Worm (Caenorhabditis elegans): ENCODE measurements around the gene grp-1.
A peak's percentile ranks its signal among the peaks of the same experiment; 100 is the strongest.

DNA sequence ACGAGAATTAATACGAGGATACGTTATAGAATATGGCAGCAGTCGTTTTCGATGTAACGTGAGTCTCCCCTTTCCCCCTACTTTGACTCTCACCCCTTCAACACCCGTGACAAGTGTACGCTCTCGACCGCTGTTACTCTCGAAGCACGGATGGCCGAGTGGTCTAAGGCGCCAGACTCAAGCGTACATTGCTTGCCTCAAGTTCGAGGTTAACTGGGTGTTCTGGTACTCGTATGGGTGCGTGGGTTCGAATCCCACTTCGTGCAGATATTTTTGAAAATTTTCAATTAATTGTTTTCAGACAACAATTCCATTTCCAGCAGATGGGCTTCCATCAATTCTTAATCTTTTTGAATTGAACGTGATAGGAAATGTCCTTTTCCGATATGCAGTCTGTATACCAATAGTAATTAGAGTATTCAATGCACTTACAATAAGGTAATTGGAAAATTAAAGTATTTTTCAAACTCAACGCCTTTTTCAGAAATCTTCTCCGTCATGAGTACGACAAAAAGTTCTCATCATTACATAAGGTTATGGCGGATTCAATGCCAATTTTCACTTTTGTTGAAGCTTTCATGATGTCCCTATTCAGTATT is 24.1 kb downstream of the grp-1 start:
- TF ChIP-seq ztf-29 (GFP tag; IDR thresholded peaks at IDR 0.05) = peak; percentile 77
- TF ChIP-seq cog-1 (tag; optimal IDR thresholded peaks at IDR 0.05) = peak; percentile 86
- peak; percentile 83 for TF ChIP-seq T22C8.4 (GFP tag; IDR thresholded peaks at IDR 0.05)
- peak; percentile 83 for TF ChIP-seq ref-1 (GFP tag; conservative IDR thresholded peaks at IDR 0.05)
- peak; percentile 91 for TF ChIP-seq ztf-23 (GFP tag; IDR thresholded peaks at IDR 0.05)

All from whole organism, midembryonic.